Worm (Caenorhabditis elegans) whole organism, L3 larva: Measurements from ENCODE around the gene tost-1.

Experiments used
- R02D3.7 ChIP-seq: fragments of 150-350 bp; optimal IDR thresholded peaks from 2 replicates; lab custom pipeline; 2014; ENCODE audit warnings: missing biosample characterization, missing genetic modification characterization
- ZK546.5 ChIP-seq: sonication (generic microtip); optimal IDR thresholded peaks from 2 replicates; lab custom pipeline; 2017; ENCODE audit warnings: missing biosample characterization, missing genetic modification characterization
- aly-2 ChIP-seq: fragments of 150-350 bp; optimal IDR thresholded peaks from 2 replicates; lab custom pipeline; 2014; ENCODE audit warnings: missing biosample characterization, missing genetic modification characterization
- ama-1 ChIP-seq: fragments of 150-350 bp; optimal IDR thresholded peaks from 2 replicates; lab custom pipeline; 2018
- ceh-16 ChIP-seq: sonication (generic microtip); optimal IDR thresholded peaks from 2 replicates; lab custom pipeline; 2017; ENCODE audit warnings: missing biosample characterization, missing genetic modification characterization
- ceh-28 ChIP-seq: fragments of 150-350 bp; optimal IDR thresholded peaks from 2 replicates; lab custom pipeline; 2014; ENCODE audit warnings: missing biosample characterization, missing genetic modification reagents, missing genetic modification characterization
- ceh-9 ChIP-seq: sonication (generic microtip); optimal IDR thresholded peaks from 2 replicates; lab custom pipeline; 2018; ENCODE audit warnings: missing biosample characterization, missing genetic modification characterization
- daf-12 ChIP-seq: fragments of 150-350 bp; optimal IDR thresholded peaks from 2 replicates; lab custom pipeline; 2014; ENCODE audit warnings: missing biosample characterization, missing genetic modification reagents, missing genetic modification characterization
- egl-27 ChIP-seq: sonication (generic microtip); optimal IDR thresholded peaks from 4 replicates; lab custom pipeline; 2017; ENCODE audit warnings: missing biosample characterization, missing genetic modification reagents, missing genetic modification characterization
- egl-5 ChIP-seq: fragments of 150-350 bp; optimal IDR thresholded peaks from 2 replicates; lab custom pipeline; 2017; ENCODE audit warnings: missing biosample characterization, missing genetic modification reagents, missing genetic modification characterization, inconsistent platforms
- elt-1 ChIP-seq: fragments of 150-350 bp; optimal IDR thresholded peaks from 2 replicates; lab custom pipeline; 2014; ENCODE audit warnings: missing biosample characterization, missing genetic modification characterization
- elt-2 ChIP-seq: sonication (generic microtip); optimal IDR thresholded peaks from 2 replicates; lab custom pipeline; 2016; ENCODE audit warnings: missing genetic modification reagents, mild to moderate bottlenecking, missing genetic modification characterization, missing compliant biosample characterization
- elt-3 ChIP-seq, 3 experiments: fragments of 150-350 bp in 1 of 3; sonication (generic microtip) in 2 of 3; optimal IDR thresholded peaks; 2 replicates in 2 of 3; 4 replicates in 1 of 3; lab custom pipeline; 2014 to 2017; ENCODE audit warnings: missing biosample characterization in 3 of 3, missing genetic modification characterization in 3 of 3
- eor-1 ChIP-seq, 2 experiments: fragments of 150-350 bp; optimal IDR thresholded peaks; 2 replicates each; lab custom pipeline; 2014 to 2018; ENCODE audit warnings: missing biosample characterization in 2 of 2, missing genetic modification characterization in 2 of 2
- fkh-2 ChIP-seq: fragments of 150-350 bp; optimal IDR thresholded peaks from 2 replicates; lab custom pipeline; 2014; ENCODE audit warnings: missing biosample characterization, missing genetic modification reagents, missing genetic modification characterization
- jun-1 ChIP-seq: fragments of 150-350 bp; optimal IDR thresholded peaks from 2 replicates; lab custom pipeline; 2014; ENCODE audit warnings: missing biosample characterization, missing genetic modification reagents, missing genetic modification characterization
- lin-15B ChIP-seq: fragments of 150-350 bp; optimal IDR thresholded peaks from 2 replicates; lab custom pipeline; 2014; ENCODE audit warnings: missing biosample characterization, missing genetic modification characterization
- lin-39 ChIP-seq: fragments of 150-350 bp; optimal IDR thresholded peaks from 2 replicates; lab custom pipeline; 2018; ENCODE audit warnings: missing biosample characterization, missing genetic modification reagents, missing genetic modification characterization
- mml-1 ChIP-seq: fragments of 150-350 bp; sonication (generic microtip); optimal IDR thresholded peaks from 3 replicates; lab custom pipeline; 2014; ENCODE audit warnings: missing biosample characterization, missing genetic modification characterization
- nfya-1 ChIP-seq: sonication (generic microtip); optimal IDR thresholded peaks from 2 replicates; lab custom pipeline; 2017; ENCODE audit warnings: missing genetic modification characterization, mild to moderate bottlenecking, missing compliant biosample characterization, antibody characterized with exemption, moderate library complexity; ENCODE audit not compliant: insufficient read depth
- nhr-11 ChIP-seq: fragments of 150-350 bp; optimal IDR thresholded peaks from 2 replicates; lab custom pipeline; 2014; ENCODE audit warnings: missing biosample characterization, missing genetic modification characterization
- nhr-237 ChIP-seq: fragments of 150-350 bp; optimal IDR thresholded peaks from 2 replicates; lab custom pipeline; 2014; ENCODE audit warnings: missing biosample characterization, missing genetic modification characterization
- nhr-25 ChIP-seq: sonication (generic microtip); optimal IDR thresholded peaks from 2 replicates; lab custom pipeline; 2017; ENCODE audit warnings: missing biosample characterization, missing genetic modification characterization
- nhr-43 ChIP-seq: sonication (generic microtip); optimal IDR thresholded peaks from 2 replicates; lab custom pipeline; 2016; ENCODE audit warnings: mild to moderate bottlenecking, missing genetic modification characterization, missing compliant biosample characterization; ENCODE audit not compliant: poor library complexity, severe bottlenecking
- nhr-67 ChIP-seq: fragments of 150-350 bp; optimal IDR thresholded peaks from 2 replicates; lab custom pipeline; 2014; ENCODE audit warnings: missing biosample characterization, missing genetic modification characterization
- nhr-76 ChIP-seq: fragments of 150-350 bp; sonication (generic microtip); optimal IDR thresholded peaks from 5 replicates; lab custom pipeline; 2014; ENCODE audit warnings: missing biosample characterization, missing genetic modification characterization
- nhr-77 ChIP-seq: fragments of 150-350 bp; optimal IDR thresholded peaks from 2 replicates; lab custom pipeline; 2014; ENCODE audit warnings: missing biosample characterization, missing genetic modification characterization
- pha-4 ChIP-seq: fragments of 150-350 bp; optimal IDR thresholded peaks from 2 replicates; lab custom pipeline; 2014; ENCODE audit warnings: missing biosample characterization, missing genetic modification reagents, missing genetic modification characterization
- pqm-1 ChIP-seq: fragments of 150-350 bp; optimal IDR thresholded peaks from 2 replicates; lab custom pipeline; 2017; ENCODE audit warnings: missing biosample characterization, missing genetic modification characterization, inconsistent platforms
- sea-2 ChIP-seq: fragments of 150-350 bp; sonication (generic microtip); optimal IDR thresholded peaks from 4 replicates; lab custom pipeline; 2014; ENCODE audit warnings: missing biosample characterization, missing genetic modification reagents, missing genetic modification characterization
- skn-1 ChIP-seq: fragments of 150-350 bp; optimal IDR thresholded peaks from 2 replicates; lab custom pipeline; 2014; ENCODE audit warnings: missing biosample characterization, missing genetic modification characterization
- snpc-4 ChIP-seq: fragments of 150-350 bp; optimal IDR thresholded peaks from 2 replicates; lab custom pipeline; 2014; ENCODE audit warnings: missing biosample characterization, missing genetic modification characterization
- tbx-2 ChIP-seq: sonication (generic microtip); optimal IDR thresholded peaks from 2 replicates; lab custom pipeline; 2016; ENCODE audit warnings: mild to moderate bottlenecking, missing genetic modification characterization, missing compliant biosample characterization
- unc-39 ChIP-seq: sonication (generic microtip); optimal IDR thresholded peaks from 4 replicates; lab custom pipeline; 2017; ENCODE audit warnings: missing biosample characterization, missing genetic modification characterization
- unc-62 ChIP-seq: fragments of 150-350 bp; sonication (generic microtip); optimal IDR thresholded peaks from 4 replicates; lab custom pipeline; 2014; ENCODE audit warnings: missing biosample characterization, missing genetic modification reagents, missing genetic modification characterization
- zag-1 ChIP-seq: fragments of 150-350 bp; optimal IDR thresholded peaks from 2 replicates; lab custom pipeline; 2014; ENCODE audit warnings: missing biosample characterization, missing genetic modification characterization
- ztf-11 ChIP-seq: fragments of 150-350 bp; optimal IDR thresholded peaks from 2 replicates; lab custom pipeline; 2014; ENCODE audit warnings: missing biosample characterization, missing genetic modification characterization
- ztf-4 ChIP-seq: fragments of 150-350 bp; optimal IDR thresholded peaks from 2 replicates; lab custom pipeline; 2014; ENCODE audit warnings: missing biosample characterization, missing genetic modification characterization

The tost-1 gene

DNA sequence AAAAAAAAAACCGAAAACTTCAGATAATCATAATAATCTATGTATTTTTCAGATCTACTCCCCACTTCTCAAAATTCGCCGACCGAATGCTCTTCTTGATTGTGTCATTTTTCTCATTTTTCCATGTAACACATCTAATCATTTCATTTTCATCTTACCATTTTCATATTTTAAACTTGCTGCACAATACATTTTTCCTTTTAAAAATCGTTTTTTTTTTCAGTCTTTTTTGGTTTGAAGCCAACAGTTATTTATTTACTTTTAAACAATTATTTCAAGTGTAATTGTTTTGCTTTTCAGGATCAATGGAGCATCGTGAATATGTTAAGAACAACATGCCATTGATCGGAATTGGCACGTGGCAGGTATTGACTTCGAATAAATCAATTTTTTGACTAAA is 19.1 kb downstream of the tost-1 start, which contains the start of gene C35D10.6:
C35D10.6 (plus strand) TSS at position 301 of the 400 bp plus-strand sequence.
- TF ChIP-seq pqm-1: no peak
- TF ChIP-seq ZK546.5 (tag; lab: Kevin White, UChicago): no peak
- no peak for TF ChIP-seq elt-2 (tag; lab: Kevin White, UChicago)
- TF ChIP-seq nhr-67 (tag; lab: Kevin White, UChicago): no peak
- TF ChIP-seq skn-1 (tag; lab: Kevin White, UChicago): no peak
- TF ChIP-seq R02D3.7 (tag; lab: Kevin White, UChicago): no peak
- no peak for TF ChIP-seq ceh-9 (tag; lab: Kevin White, UChicago)
- no peak for TF ChIP-seq jun-1 (tag; lab: Kevin White, UChicago)
- TF ChIP-seq elt-3 (tag; optimal IDR thresholded peaks at IDR 0.05; lab: Kevin White, UChicago): no peak
- no peak for TF ChIP-seq egl-5
- TF ChIP-seq nhr-76 (tag; lab: Kevin White, UChicago): no peak
- TF ChIP-seq nhr-43: no peak
- no peak for TF ChIP-seq ceh-28 (tag; lab: Kevin White, UChicago)
- no peak for TF ChIP-seq mml-1
- no peak for TF ChIP-seq elt-1 (tag; lab: Kevin White, UChicago)
- no peak for TF ChIP-seq nhr-11 (tag; lab: Kevin White, UChicago)
- no peak for TF ChIP-seq egl-27 (tag; lab: Kevin White, UChicago)
- TF ChIP-seq zag-1 (tag; lab: Kevin White, UChicago): no peak
- TF ChIP-seq daf-12 (tag; lab: Kevin White, UChicago): no peak
- TF ChIP-seq, all 47 proteins: peak for 0

ce11 chrIII:4856992-4857391 is 21.1 kb downstream of the tost-1 start:
- TF ChIP-seq ztf-11 (tag; lab: Kevin White, UChicago) (no peak), daf-12 (tag; lab: Kevin White, UChicago) (no peak), lin-15B (no peak), nhr-43 (no peak), ceh-9 (tag; lab: Kevin White, UChicago) (no peak), pha-4 (no peak), unc-39 (tag; lab: Kevin White, UChicago) (no peak), unc-62 (no peak)

DNA sequence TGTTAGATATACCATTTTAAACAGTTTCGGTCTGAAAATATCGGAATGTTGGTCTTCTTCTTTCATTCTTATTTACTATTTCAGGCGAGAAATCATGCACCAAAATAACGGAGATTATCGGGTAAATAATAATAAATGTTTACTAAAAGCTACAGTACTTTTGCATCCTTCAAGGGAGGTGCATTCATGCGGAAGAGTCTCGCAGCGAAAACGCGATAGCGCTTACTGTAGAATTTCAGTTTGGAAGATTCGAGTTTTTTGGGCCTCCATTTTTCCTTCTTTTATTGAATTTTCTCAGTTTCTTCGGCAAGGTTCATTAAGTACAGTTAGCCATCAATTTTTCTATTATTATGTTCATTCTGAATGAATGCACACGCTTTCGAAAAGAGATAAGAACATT is 22.0 kb downstream of the tost-1 start, which contains the start of gene C35D10.7:
C35D10.7 (plus strand) TSS at position 85 of the 400 bp plus-strand sequence.
- no peak for TF ChIP-seq elt-3 (tag; optimal IDR thresholded peaks at IDR 0.05; lab: Kevin White, UChicago)
- TF ChIP-seq ztf-4 (tag; lab: Kevin White, UChicago): no peak
- no peak for TF ChIP-seq nhr-67 (tag; lab: Kevin White, UChicago)
- TF ChIP-seq nhr-11 (tag; lab: Kevin White, UChicago): no peak
- TF ChIP-seq ZK546.5 (tag; lab: Kevin White, UChicago): no peak
- TF ChIP-seq ama-1 (lab: Kevin White, UChicago): no peak
- TF ChIP-seq aly-2 (tag; lab: Kevin White, UChicago): no peak
- TF ChIP-seq egl-27 (tag; lab: Kevin White, UChicago): no peak
- no peak for TF ChIP-seq daf-12 (tag; lab: Kevin White, UChicago)
- no peak for TF ChIP-seq snpc-4 (tag; lab: Kevin White, UChicago)
- no peak for TF ChIP-seq eor-1 (tag; optimal IDR thresholded peaks at IDR 0.05; lab: Kevin White, UChicago)
- TF ChIP-seq ceh-28 (tag; lab: Kevin White, UChicago): no peak
- no peak for TF ChIP-seq egl-5
- TF ChIP-seq unc-39 (tag; lab: Kevin White, UChicago): no peak
- TF ChIP-seq skn-1 (tag; lab: Kevin White, UChicago): no peak
- no peak for TF ChIP-seq lin-15B
- no peak for TF ChIP-seq ceh-9 (tag; lab: Kevin White, UChicago)
- no peak for TF ChIP-seq fkh-2
- no peak for TF ChIP-seq nfya-1 (tag; lab: Kevin White, UChicago)

DNA sequence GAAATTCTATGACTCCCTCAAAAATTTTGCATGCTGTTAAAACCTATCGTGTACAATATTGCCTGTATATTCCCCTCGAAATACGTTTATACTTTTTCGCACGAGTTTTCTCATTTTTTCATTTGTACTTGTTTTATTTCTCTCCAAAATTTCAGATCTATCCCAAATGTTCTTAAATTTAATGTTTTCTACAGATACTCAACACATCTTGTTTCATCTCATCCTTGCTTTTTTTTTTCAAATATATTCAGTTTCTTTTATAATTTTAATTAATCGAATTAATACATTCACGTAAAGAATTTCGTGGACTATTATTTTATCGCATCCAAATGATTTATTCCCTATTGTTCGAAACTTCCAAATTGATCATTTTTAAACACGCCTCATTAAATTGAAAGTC is 23.2 kb downstream of the tost-1 start, which contains the start of gene C35D10.8:
C35D10.8 (plus strand) TSS at position 301 of the 400 bp plus-strand sequence.
- no peak for TF ChIP-seq R02D3.7 (tag; lab: Kevin White, UChicago)
- TF ChIP-seq nhr-77 (tag; lab: Kevin White, UChicago): no peak
- TF ChIP-seq mml-1: no peak
- TF ChIP-seq elt-1 (tag; lab: Kevin White, UChicago): no peak
- no peak for TF ChIP-seq nhr-43
- TF ChIP-seq sea-2 (GFP tag; lab: Kevin White, UChicago): no peak
- TF ChIP-seq nhr-237: no peak
- TF ChIP-seq ceh-9 (tag; lab: Kevin White, UChicago): no peak
- no peak for TF ChIP-seq unc-62
- TF ChIP-seq nhr-25 (tag; lab: Kevin White, UChicago): no peak
- no peak for TF ChIP-seq ztf-11 (tag; lab: Kevin White, UChicago)
- no peak for TF ChIP-seq egl-27 (tag; lab: Kevin White, UChicago)
- TF ChIP-seq eor-1 (tag; optimal IDR thresholded peaks at IDR 0.05; lab: Kevin White, UChicago): no peak
- no peak for TF ChIP-seq ceh-16 (tag; lab: Kevin White, UChicago)
- TF ChIP-seq nhr-11 (tag; lab: Kevin White, UChicago): no peak
- no peak for TF ChIP-seq nfya-1 (tag; lab: Kevin White, UChicago)
- no peak for TF ChIP-seq aly-2 (tag; lab: Kevin White, UChicago)
- TF ChIP-seq snpc-4 (tag; lab: Kevin White, UChicago): no peak
- no peak for TF ChIP-seq lin-39 (tag; lab: Kevin White, UChicago)
- TF ChIP-seq tbx-2 (tag; lab: Kevin White, UChicago): no peak
